Worm (Caenorhabditis elegans) whole organism, mixed stage, embryonic: ENCODE measurements around the gene sdz-38.

ENCODE experiments used
- M03D4.4 ChIP-seq: sonication (generic microtip); optimal IDR thresholded peaks from 2 replicates; lab custom pipeline; 2017; ENCODE audit warnings: mild to moderate bottlenecking, missing genetic modification characterization, missing compliant biosample characterization
- bed-3 ChIP-seq: fragments of 200-800 bp; sonication (Bioruptor generic); optimal IDR thresholded peaks from 3 replicates; lab custom pipeline; 2018; ENCODE audit warnings: mild to moderate bottlenecking, missing genetic modification characterization, moderate library complexity, missing compliant biosample characterization
- blmp-1 ChIP-seq: fragments of 150-350 bp; optimal IDR thresholded peaks from 2 replicates; lab custom pipeline; 2014; ENCODE audit warnings: missing biosample characterization, missing genetic modification characterization
- ceh-39 ChIP-seq: fragments of 150-350 bp; optimal IDR thresholded peaks from 2 replicates; lab custom pipeline; 2014; ENCODE audit warnings: missing biosample characterization, missing genetic modification characterization
- ceh-43 ChIP-seq: fragments of 200-800 bp; sonication (Bioruptor generic); optimal IDR thresholded peaks from 2 replicates; lab custom pipeline; 2018; ENCODE audit warnings: mild to moderate bottlenecking, missing genetic modification characterization, moderate library complexity, missing compliant biosample characterization
- ceh-83 ChIP-seq: fragments of 200-800 bp; sonication (Bioruptor generic); optimal IDR thresholded peaks from 2 replicates; lab custom pipeline; 2018; ENCODE audit warnings: mild to moderate bottlenecking, missing genetic modification characterization, missing compliant biosample characterization
- ces-1 ChIP-seq: fragments of 150-350 bp; optimal IDR thresholded peaks from 2 replicates; lab custom pipeline; 2014; ENCODE audit warnings: missing biosample characterization, missing genetic modification reagents, missing genetic modification characterization
- cnd-1 ChIP-seq: fragments of 200-800 bp; sonication (Bioruptor generic); optimal IDR thresholded peaks from 2 replicates; lab custom pipeline; 2018; ENCODE audit warnings: mild to moderate bottlenecking, missing genetic modification characterization, missing compliant biosample characterization
- drap-1 ChIP-seq: fragments of 200-800 bp; sonication (Bioruptor generic); optimal IDR thresholded peaks from 3 replicates; lab custom pipeline; 2018; ENCODE audit warnings: mild to moderate bottlenecking, missing genetic modification characterization, missing compliant biosample characterization
- flh-1 ChIP-seq: fragments of 200-800 bp; sonication (Bioruptor generic); optimal IDR thresholded peaks from 2 replicates; lab custom pipeline; 2018; ENCODE audit warnings: mild to moderate bottlenecking, missing genetic modification characterization, moderate library complexity, missing compliant biosample characterization
- ham-2 ChIP-seq: fragments of 200-800 bp; sonication (Bioruptor generic); optimal IDR thresholded peaks from 2 replicates; lab custom pipeline; 2018; ENCODE audit warnings: mild to moderate bottlenecking, missing genetic modification characterization, missing compliant biosample characterization
- hlh-1 ChIP-seq: fragments of 150-350 bp; optimal IDR thresholded peaks from 2 replicates; lab custom pipeline; 2014; ENCODE audit warnings: missing biosample characterization, missing genetic modification reagents, missing genetic modification characterization
- lin-13 ChIP-seq: fragments of 150-350 bp; optimal IDR thresholded peaks from 2 replicates; lab custom pipeline; 2014; ENCODE audit warnings: missing biosample characterization, missing genetic modification characterization
- lin-32 ChIP-seq: fragments of 200-800 bp; sonication (Bioruptor generic); optimal IDR thresholded peaks from 2 replicates; lab custom pipeline; 2018; ENCODE audit warnings: mild to moderate bottlenecking, missing genetic modification characterization, missing compliant biosample characterization
- lsy-2 ChIP-seq: fragments of 150-350 bp; optimal IDR thresholded peaks from 2 replicates; lab custom pipeline; 2014; ENCODE audit warnings: missing biosample characterization, missing genetic modification characterization
- mab-5 ChIP-seq: fragments of 150-350 bp; optimal IDR thresholded peaks from 2 replicates; lab custom pipeline; 2014; ENCODE audit warnings: missing biosample characterization, missing genetic modification characterization
- mep-1 ChIP-seq: fragments of 150-350 bp; optimal IDR thresholded peaks from 2 replicates; lab custom pipeline; 2017; ENCODE audit warnings: missing biosample characterization, missing genetic modification reagents, missing genetic modification characterization, inconsistent platforms
- mls-2 ChIP-seq: sonication (generic microtip); optimal IDR thresholded peaks from 2 replicates; lab custom pipeline; 2016; ENCODE audit warnings: mild to moderate bottlenecking, missing genetic modification characterization, moderate library complexity, missing compliant biosample characterization
- nhr-12 ChIP-seq: fragments of 150-350 bp; optimal IDR thresholded peaks from 2 replicates; lab custom pipeline; 2014; ENCODE audit warnings: missing biosample characterization, missing genetic modification characterization
- nhr-2 ChIP-seq: fragments of 150-350 bp; optimal IDR thresholded peaks from 2 replicates; lab custom pipeline; 2014; ENCODE audit warnings: missing biosample characterization, missing genetic modification characterization
- nhr-237 ChIP-seq: fragments of 150-350 bp; optimal IDR thresholded peaks from 2 replicates; lab custom pipeline; 2014; ENCODE audit warnings: missing biosample characterization, missing genetic modification characterization
- nhr-28 ChIP-seq: fragments of 150-350 bp; optimal IDR thresholded peaks from 2 replicates; lab custom pipeline; 2014; ENCODE audit warnings: missing biosample characterization, missing genetic modification characterization
- nhr-76 ChIP-seq: sonication (generic microtip); optimal IDR thresholded peaks from 2 replicates; lab custom pipeline; 2017; ENCODE audit warnings: missing biosample characterization, missing genetic modification characterization
- pha-4 ChIP-seq: fragments of 150-350 bp; optimal IDR thresholded peaks from 2 replicates; lab custom pipeline; 2018; ENCODE audit warnings: missing biosample characterization, missing genetic modification reagents, missing genetic modification characterization
- sem-2 ChIP-seq: fragments of 200-800 bp; sonication (Bioruptor generic); optimal IDR thresholded peaks from 2 replicates; lab custom pipeline; 2018; ENCODE audit warnings: mild to moderate bottlenecking, missing genetic modification characterization, missing compliant biosample characterization
- snpc-4 ChIP-seq: fragments of 150-350 bp; optimal IDR thresholded peaks from 2 replicates; lab custom pipeline; 2014; ENCODE audit warnings: missing biosample characterization, missing genetic modification characterization
- sptf-1 ChIP-seq: sonication (generic microtip); optimal IDR thresholded peaks from 2 replicates; lab custom pipeline; 2017; ENCODE audit warnings: mild to moderate bottlenecking, missing genetic modification characterization, moderate library complexity, missing compliant biosample characterization
- unc-120 ChIP-seq: sonication (generic microtip); optimal IDR thresholded peaks from 2 replicates; lab custom pipeline; 2017; ENCODE audit warnings: missing genetic modification characterization, missing compliant biosample characterization; ENCODE audit not compliant: poor library complexity, severe bottlenecking
- unc-39 ChIP-seq: fragments of 150-350 bp; optimal IDR thresholded peaks from 2 replicates; lab custom pipeline; 2014; ENCODE audit warnings: missing biosample characterization, missing genetic modification characterization
- unc-62 ChIP-seq: fragments of 150-350 bp; optimal IDR thresholded peaks from 2 replicates; lab custom pipeline; 2014; ENCODE audit warnings: missing biosample characterization, missing genetic modification reagents, missing genetic modification characterization
- zip-8 ChIP-seq: fragments of 150-350 bp; optimal IDR thresholded peaks from 2 replicates; lab custom pipeline; 2014; ENCODE audit warnings: missing biosample characterization, missing genetic modification characterization
- ztf-11 ChIP-seq: fragments of 150-350 bp; optimal IDR thresholded peaks from 2 replicates; lab custom pipeline; 2014; ENCODE audit warnings: missing biosample characterization, missing genetic modification characterization

sdz-38 gene

ce11 chrII:9937611-9938010 lies 44.0 kb downstream of the sdz-38 start:
- peak; percentile 38 for TF ChIP-seq hlh-1 (tag; lab: Kevin White, UChicago)
- no peak for TF ChIP-seq lin-13 (tag; lab: Kevin White, UChicago)
- TF ChIP-seq unc-120 (tag; lab: Kevin White, UChicago): no peak
- no peak for TF ChIP-seq M03D4.4 (tag; lab: Kevin White, UChicago)
- no peak for TF ChIP-seq nhr-12 (tag; lab: Kevin White, UChicago)

- no peak for TF ChIP-seq sptf-1
- no peak for TF ChIP-seq unc-39 (tag; lab: Kevin White, UChicago)
- no peak for TF ChIP-seq zip-8 (tag; lab: Kevin White, UChicago)
- TF ChIP-seq ceh-83 (GFP tag; lab: Kevin White, UChicago): no peak
- no peak for TF ChIP-seq cnd-1 (tag; lab: Kevin White, UChicago)
- no peak for TF ChIP-seq sem-2 (GFP tag; lab: Kevin White, UChicago)
These were observed 44.8 kb downstream of the sdz-38 start, which contains the start of gene C05C10.3 for ce11 chrII:9936859-9937258. Gene C05C10.3 (minus strand): TSS chrII:9936893.

- no peak for TF ChIP-seq unc-120 (tag; lab: Kevin White, UChicago)
These were observed 46.0 kb downstream of the sdz-38 start for ce11 chrII:9935664-9936063.

ce11 chrII:9935044-9935599 lies 46.5 kb downstream of the sdz-38 start:
- TF ChIP-seq lsy-2 (tag; lab: Kevin White, UChicago) (no peak), nhr-237 (no peak), lin-32 (GFP tag; lab: Kevin White, UChicago) (no peak), bed-3 (GFP tag; lab: Kevin White, UChicago) (no peak), sptf-1 (no peak), M03D4.4 (tag; lab: Kevin White, UChicago) (no peak), blmp-1 (tag; lab: Kevin White, UChicago) (no peak), unc-39 (tag; lab: Kevin White, UChicago) (no peak), ztf-11 (tag; lab: Kevin White, UChicago) (no peak), pha-4 (tag; lab: Kevin White, UChicago) (no peak), ham-2 (no peak), snpc-4 (tag; lab: Kevin White, UChicago) (no peak), ceh-43 (GFP tag; lab: Kevin White, UChicago) (no peak), flh-1 (GFP tag; lab: Kevin White, UChicago) (no peak), mls-2 (no peak), mep-1 (tag; lab: Kevin White, UChicago) (no peak), nhr-28 (tag; lab: Kevin White, UChicago) (no peak), cnd-1 (tag; lab: Kevin White, UChicago) (no peak), nhr-2 (tag; lab: Kevin White, UChicago) (no peak)

ce11 chrII:9934570-9934969 lies 47.1 kb downstream of the sdz-38 start:
- TF ChIP-seq unc-120 (tag; lab: Kevin White, UChicago): no peak
- no peak for TF ChIP-seq mep-1 (tag; lab: Kevin White, UChicago)
- TF ChIP-seq nhr-28 (tag; lab: Kevin White, UChicago): no peak
- TF ChIP-seq pha-4 (tag; lab: Kevin White, UChicago): no peak
- TF ChIP-seq lin-13 (tag; lab: Kevin White, UChicago): no peak
- no peak for TF ChIP-seq unc-62
- TF ChIP-seq ceh-39 (tag; lab: Kevin White, UChicago): no peak
- no peak for TF ChIP-seq flh-1 (GFP tag; lab: Kevin White, UChicago)
- TF ChIP-seq nhr-237: no peak
- TF ChIP-seq sptf-1: no peak
- TF ChIP-seq drap-1 (GFP tag; lab: Kevin White, UChicago): no peak
- no peak for TF ChIP-seq nhr-76 (tag; lab: Kevin White, UChicago)
- TF ChIP-seq ces-1: no peak
- TF ChIP-seq mab-5 (tag; lab: Kevin White, UChicago): no peak
- TF ChIP-seq sem-2 (GFP tag; lab: Kevin White, UChicago): no peak
- no peak for TF ChIP-seq M03D4.4 (tag; lab: Kevin White, UChicago)
- no peak for TF ChIP-seq lin-32 (GFP tag; lab: Kevin White, UChicago)
- no peak for TF ChIP-seq zip-8 (tag; lab: Kevin White, UChicago)
- no peak for TF ChIP-seq ztf-11 (tag; lab: Kevin White, UChicago)
- TF ChIP-seq cnd-1 (tag; lab: Kevin White, UChicago): no peak
